Worm (Caenorhabditis elegans) whole organism, midembryonic: Measurements from ENCODE around the gene sup-18.

Experiments
- cog-1 ChIP-seq: sonication (generic microtip); optimal IDR thresholded peaks from 2 replicates; lab custom pipeline; 2016; ENCODE audit warnings: missing genetic modification characterization, missing compliant biosample characterization
- tab-1 ChIP-seq: fragments of 200-800 bp; sonication (Bioruptor generic); IDR thresholded peaks from 2 replicates; pipeline ENCODE4 v1.3.6; 2022; ENCODE audit warnings: missing genetic modification characterization, missing compliant biosample characterization
- ztf-23 ChIP-seq: fragments of 200-800 bp; sonication (Bioruptor generic); IDR thresholded peaks from 2 replicates; pipeline ENCODE4 v1.3.6; 2022; ENCODE audit warnings: missing genetic modification reagents, missing genetic modification characterization, missing compliant biosample characterization
- ztf-29 ChIP-seq: fragments of 200-800 bp; sonication (Bioruptor generic); IDR thresholded peaks from 2 replicates; pipeline ENCODE4 v1.3.6; 2022; ENCODE audit warnings: missing genetic modification reagents, missing genetic modification characterization, missing compliant biosample characterization

ce11 chrIII:7892333-7892732, 13.6 kb upstream of the sup-18 start:
- TF ChIP-seq cog-1 (tag; lab: Kevin White, UChicago) (no peak), ztf-29 (GFP tag; lab: Robert Waterston, UW) (no peak), tab-1 (GFP tag; lab: Robert Waterston, UW) (no peak), ztf-23 (GFP tag; lab: Robert Waterston, UW) (no peak)
